Worm (Caenorhabditis elegans) whole organism, L2 larva: ENCODE results near the gene srt-65.
A peak's percentile ranks its signal among the peaks of the same experiment; 100 is the strongest.

Experiments used
- alr-1 ChIP-seq: fragments of 150-350 bp; optimal IDR thresholded peaks from 2 replicates; lab custom pipeline; 2014; ENCODE audit warnings: missing biosample characterization, missing genetic modification characterization
- nhr-12 ChIP-seq: fragments of 150-350 bp; optimal IDR thresholded peaks from 2 replicates; lab custom pipeline; 2014; ENCODE audit warnings: missing biosample characterization, missing genetic modification characterization
- nhr-77 ChIP-seq: fragments of 150-350 bp; optimal IDR thresholded peaks from 2 replicates; lab custom pipeline; 2014; ENCODE audit warnings: missing biosample characterization, missing genetic modification characterization
- sma-3 ChIP-seq: sonication (generic microtip); optimal IDR thresholded peaks from 2 replicates; lab custom pipeline; 2016; ENCODE audit warnings: missing genetic modification reagents, missing genetic modification characterization, missing compliant biosample characterization
- snpc-4 ChIP-seq: fragments of 150-350 bp; optimal IDR thresholded peaks from 2 replicates; lab custom pipeline; 2014; ENCODE audit warnings: missing biosample characterization, missing genetic modification characterization
- unc-39 ChIP-seq: fragments of 150-350 bp; optimal IDR thresholded peaks from 2 replicates; lab custom pipeline; 2014; ENCODE audit warnings: missing biosample characterization, missing genetic modification characterization
- ztf-11 ChIP-seq: sonication (generic microtip); optimal IDR thresholded peaks from 2 replicates; lab custom pipeline; 2017; ENCODE audit warnings: missing biosample characterization, missing genetic modification characterization

DNA sequence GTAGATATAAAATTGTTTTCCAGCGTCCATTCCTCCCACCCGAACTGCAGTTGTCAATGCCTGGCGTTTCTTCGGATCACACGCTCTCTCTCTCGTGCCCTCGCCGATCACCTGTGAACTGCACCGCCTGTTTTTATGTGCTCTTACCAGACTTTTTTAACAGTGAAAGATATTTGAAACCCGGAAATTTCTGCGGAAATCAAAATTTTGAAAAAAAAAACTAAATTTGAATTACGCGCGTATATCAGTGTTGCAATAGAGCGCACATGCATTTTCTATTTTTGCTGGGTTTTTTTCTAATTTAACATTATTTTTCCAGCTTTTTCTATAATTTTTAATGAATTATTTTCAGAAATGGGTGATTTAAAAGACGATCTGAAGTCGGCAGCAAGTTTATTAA, 31.4 kb upstream of the srt-65 start, which contains the start of gene ttc-37:
- TF ChIP-seq alr-1 (tag; lab: Kevin White, UChicago) (no peak), unc-39 (tag; lab: Kevin White, UChicago) (no peak), snpc-4 (no peak), ztf-11 (tag; lab: Kevin White, UChicago) (no peak), sma-3 (peak; percentile 54), nhr-77 (no peak), nhr-12 (tag; lab: Kevin White, UChicago) (no peak)
